Worm (Caenorhabditis elegans): ENCODE results near the gene B0252.1.

Gene B0252.1

ce11 chrII:6891838-6892237 lies 27.6 kb upstream of the B0252.1 start (continued):
- TF ChIP-seq unc-39 (tag; optimal IDR thresholded peaks at IDR 0.05) (no peak), ceh-16 (tag; optimal IDR thresholded peaks at IDR 0.05) (no peak), ama-1 (optimal IDR thresholded peaks at IDR 0.05) (peak; percentile 63), skn-1 (tag; optimal IDR thresholded peaks at IDR 0.05) (no peak), mdl-1 (tag; optimal IDR thresholded peaks at IDR 0.05) (no peak), pqm-1 (tag; optimal IDR thresholded peaks at IDR 0.05) (peak; percentile 77), lin-39 (tag; optimal IDR thresholded peaks at IDR 0.05) (peak; percentile 41), eor-1 (tag; optimal IDR thresholded peaks at IDR 0.05) (no peak), ztf-11 (tag; optimal IDR thresholded peaks at IDR 0.05) (no peak), nhr-23 (tag; optimal IDR thresholded peaks at IDR 0.05) (peak; percentile 60), egl-27 (tag; optimal IDR thresholded peaks at IDR 0.05) (no peak), fkh-2 (tag; optimal IDR thresholded peaks at IDR 0.05) (no peak), elt-2 (tag; optimal IDR thresholded peaks at IDR 0.05) (peak; percentile 50), lin-15B (tag; optimal IDR thresholded peaks at IDR 0.05) (no peak), ceh-28 (tag; optimal IDR thresholded peaks at IDR 0.05) (no peak), daf-12 (tag; optimal IDR thresholded peaks at IDR 0.05) (no peak), elt-1 (tag; optimal IDR thresholded peaks at IDR 0.05) (no peak), snpc-4 (tag; optimal IDR thresholded peaks at IDR 0.05) (no peak), nhr-43 (tag; optimal IDR thresholded peaks at IDR 0.05; ENCODE audit: poor library complexity, severe bottlenecking) (peak; percentile 85), nhr-25 (tag; optimal IDR thresholded peaks at IDR 0.05) (peak; percentile 39), nhr-28 (tag; optimal IDR thresholded peaks at IDR 0.05) (no peak)

- TF ChIP-seq nhr-25 (tag; optimal IDR thresholded peaks at IDR 0.05) (no peak), nhr-23 (tag; optimal IDR thresholded peaks at IDR 0.05) (no peak), ama-1 (optimal IDR thresholded peaks at IDR 0.05) (no peak), nhr-237 (tag; optimal IDR thresholded peaks at IDR 0.05) (no peak), fkh-2 (tag; optimal IDR thresholded peaks at IDR 0.05) (no peak), mml-1 (tag; optimal IDR thresholded peaks at IDR 0.05) (no peak), skn-1 (tag; optimal IDR thresholded peaks at IDR 0.05) (no peak)
Measured at ce11 chrII:6893589-6894245, 25.8 kb upstream of the B0252.1 start, which contains the start of gene adal-1. TSS of gene adal-1 (minus strand) at chrII:6893639.

DNA sequence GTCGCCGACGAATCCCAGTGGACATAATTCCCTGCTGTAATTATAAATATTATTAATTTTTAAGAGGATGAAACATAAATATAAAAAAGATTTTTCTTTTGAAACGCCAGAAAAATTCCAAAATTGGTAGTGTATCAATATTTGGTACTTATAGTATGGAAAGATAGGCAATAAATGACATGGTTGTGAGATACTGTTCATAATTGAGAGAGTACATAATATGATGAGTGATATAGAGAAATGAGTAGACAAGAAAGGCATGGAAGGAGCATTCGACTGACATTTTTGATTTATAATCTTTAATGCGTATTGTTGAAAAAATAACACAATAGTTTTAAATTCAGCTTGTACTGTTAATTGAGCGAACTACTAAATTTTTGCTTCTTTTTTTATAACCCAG lies 22.0 kb upstream of the B0252.1 start, which contains the start of gene C44B7.11:
TSS of gene C44B7.11 (minus strand) at position 34 of the 400 bp plus-strand sequence.
- TF ChIP-seq nfya-1 (tag; optimal IDR thresholded peaks at IDR 0.05; ENCODE audit: insufficient read depth) (no peak), elt-2 (tag; optimal IDR thresholded peaks at IDR 0.05) (peak; percentile 34), pqm-1 (tag; optimal IDR thresholded peaks at IDR 0.05) (peak; percentile 29)

DNA sequence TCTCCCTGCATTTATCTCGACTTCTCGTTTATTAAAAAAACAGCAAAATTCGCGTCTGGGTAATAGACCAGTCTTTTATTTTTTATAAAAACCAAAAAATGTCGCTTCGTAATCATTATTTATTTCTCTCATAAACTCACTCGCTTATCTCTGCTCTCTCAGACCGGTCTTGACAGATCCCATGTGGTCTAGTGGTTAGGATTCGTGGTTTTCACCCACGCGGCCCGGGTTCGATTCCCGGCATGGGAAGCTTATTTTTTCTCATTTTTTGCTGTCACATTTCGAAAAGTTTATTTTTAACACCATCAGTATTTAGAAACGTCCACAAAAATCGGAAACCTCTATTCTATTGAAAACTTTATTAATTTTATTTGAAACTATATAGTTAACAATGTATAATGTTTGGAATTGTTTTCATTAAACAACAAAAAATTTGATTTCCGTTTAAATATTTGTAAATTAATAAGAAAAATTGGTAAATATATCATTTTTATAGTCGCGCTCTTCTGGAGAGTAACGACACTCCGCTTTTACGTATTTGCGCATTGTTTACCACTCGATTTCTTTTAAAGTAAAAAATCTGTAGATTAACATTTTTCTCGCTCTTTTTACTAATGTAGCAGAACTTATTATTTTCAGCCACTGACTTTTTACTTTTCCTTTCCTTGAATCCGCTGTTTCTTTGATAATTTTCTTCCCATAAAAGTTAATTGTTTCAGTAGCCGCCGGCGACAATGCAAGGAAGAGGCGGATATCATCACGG lies 21.3 kb upstream of the B0252.1 start, which contains the start of gene hrpl-1:
TSS of gene hrpl-1 (plus strand) at position 713 of the 763 bp plus-strand sequence.
- TF ChIP-seq nhr-12 (tag; optimal IDR thresholded peaks at IDR 0.05) = no peak
- TF ChIP-seq snpc-4 (tag; optimal IDR thresholded peaks at IDR 0.05) = no peak
- peak; percentile 35 for TF ChIP-seq nhr-43 (tag; optimal IDR thresholded peaks at IDR 0.05; ENCODE audit: poor library complexity, severe bottlenecking)
- TF ChIP-seq nhr-28 (tag; optimal IDR thresholded peaks at IDR 0.05) = no peak
- peak; percentile 24 for TF ChIP-seq nfya-1 (tag; optimal IDR thresholded peaks at IDR 0.05; ENCODE audit: insufficient read depth)
- no peak for TF ChIP-seq aly-2 (tag; optimal IDR thresholded peaks at IDR 0.05)

- TF ChIP-seq lin-15B (tag; optimal IDR thresholded peaks at IDR 0.05) (no peak), nhr-237 (tag; optimal IDR thresholded peaks at IDR 0.05) (no peak), sea-2 (GFP tag; optimal IDR thresholded peaks at IDR 0.05) (no peak), ceh-28 (tag; optimal IDR thresholded peaks at IDR 0.05) (no peak), ama-1 (optimal IDR thresholded peaks at IDR 0.05) (no peak), fkh-10 (GFP tag; optimal IDR thresholded peaks at IDR 0.05) (no peak), zag-1 (tag; optimal IDR thresholded peaks at IDR 0.05) (no peak), tbx-2 (tag; optimal IDR thresholded peaks at IDR 0.05) (no peak)
Measured at ce11 chrII:6900708-6901107, 18.8 kb upstream of the B0252.1 start.
